Fruit fly (Drosophila melanogaster) whole organism, pupa: Measurements from ENCODE around the gene Cep290.

ENCODE experiments used
- CG10348 ChIP-seq: fragments of 200-800 bp; sonication (Bioruptor generic); IDR thresholded peaks from 2 replicates; pipeline ENCODE4 v1.3.6; 2022; ENCODE audit warnings: missing biosample characterization, missing genetic modification characterization
- CG14655 ChIP-seq: fragments of 200-800 bp; sonication (Bioruptor generic); optimal IDR thresholded peaks from 3 replicates; lab custom pipeline; 2017; ENCODE audit warnings: mild to moderate bottlenecking, missing biosample characterization, missing genetic modification reagents, missing genetic modification characterization
- CG15710 ChIP-seq: fragments of 200-800 bp; sonication (Bioruptor generic); optimal IDR thresholded peaks from 2 replicates; lab custom pipeline; 2018; ENCODE audit warnings: missing biosample characterization, mild to moderate bottlenecking, missing genetic modification characterization, moderate library complexity
- CG8159 ChIP-seq: fragments of 200-800 bp; sonication (Bioruptor generic); optimal IDR thresholded peaks from 3 replicates; lab custom pipeline; 2018; ENCODE audit warnings: missing biosample characterization, mild to moderate bottlenecking, missing genetic modification characterization, moderate library complexity
- CG8301 ChIP-seq: fragments of 200-800 bp; sonication (Bioruptor generic); optimal IDR thresholded peaks from 2 replicates; lab custom pipeline; 2018; ENCODE audit warnings: missing biosample characterization, mild to moderate bottlenecking, missing genetic modification characterization
- D1 ChIP-seq: fragments of 200-800 bp; sonication (Bioruptor generic); optimal IDR thresholded peaks from 2 replicates; lab custom pipeline; 2018; ENCODE audit warnings: missing biosample characterization, mild to moderate bottlenecking, missing genetic modification characterization, moderate library complexity
- EcR ChIP-seq: fragments of 200-800 bp; sonication (Bioruptor generic); optimal IDR thresholded peaks from 3 replicates; lab custom pipeline; 2019; ENCODE audit warnings: missing biosample characterization, missing genetic modification characterization, mild to moderate bottlenecking, moderate library complexity, missing genetic modification reagents
- fd96Ca ChIP-seq: fragments of 200-800 bp; sonication (Bioruptor generic); IDR thresholded peaks from 3 replicates; pipeline ENCODE4 v1.3.6; 2022; ENCODE audit warnings: missing biosample characterization, missing genetic modification characterization
- gl ChIP-seq: fragments of 200-800 bp; sonication (Bioruptor generic); optimal IDR thresholded peaks from 2 replicates; lab custom pipeline; 2018; ENCODE audit warnings: missing biosample characterization, mild to moderate bottlenecking, missing genetic modification characterization
- rn ChIP-seq: fragments of 200-800 bp; sonication (Bioruptor generic); IDR thresholded peaks from 2 replicates; pipeline ENCODE4 v1.3.6; 2022; ENCODE audit warnings: missing biosample characterization, missing genetic modification characterization

DNA sequence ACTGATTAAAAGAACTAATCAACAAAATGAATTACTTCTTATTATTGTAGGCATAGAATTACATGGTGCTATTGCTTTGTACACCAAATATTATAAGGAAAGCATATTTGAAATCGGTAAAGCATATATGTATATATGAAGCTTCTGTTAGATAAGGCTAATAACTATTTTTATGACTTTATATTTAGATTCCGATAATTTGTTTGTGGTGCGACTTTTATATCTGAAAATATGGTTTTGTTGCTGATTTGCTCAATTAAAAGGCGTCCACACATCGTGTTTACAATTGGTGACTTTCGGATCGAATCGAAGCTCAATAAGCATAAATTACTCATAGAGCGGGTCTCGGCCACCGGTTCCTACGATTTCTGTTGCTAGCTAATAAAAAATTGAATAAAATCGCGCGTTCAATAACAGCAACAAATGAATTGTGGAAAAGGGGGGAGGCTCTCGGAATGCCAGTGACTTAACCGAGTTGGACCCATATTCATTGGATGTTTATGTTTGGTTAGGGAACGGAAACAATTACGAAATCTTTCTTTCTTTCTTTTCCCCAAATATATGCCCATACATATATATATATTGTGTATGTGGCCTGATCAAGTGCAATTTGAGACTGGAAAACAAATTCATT lies 42.0 kb downstream of the Cep290 start:
- TF ChIP-seq CG15710 (tag; lab: Kevin White, UChicago): no peak
- no peak for TF ChIP-seq D1 (tag; lab: Kevin White, UChicago)
- no peak for TF ChIP-seq fd96Ca (GFP tag; lab: Robert Waterston, UW)
- no peak for TF ChIP-seq rn (GFP tag; lab: Robert Waterston, UW)
- TF ChIP-seq CG14655 (GFP tag; lab: Kevin White, UChicago): no peak
- TF ChIP-seq CG8301 (tag; lab: Kevin White, UChicago): no peak
- TF ChIP-seq CG10348 (GFP tag; lab: Robert Waterston, UW): no peak
- no peak for TF ChIP-seq CG8159 (tag; lab: Kevin White, UChicago)
- TF ChIP-seq EcR (GFP tag; lab: Kevin White, UChicago): no peak
- TF ChIP-seq gl: no peak
